Worm (Caenorhabditis elegans): ENCODE data around the gene kgb-1.

- no peak for TF ChIP-seq ama-1 (optimal IDR thresholded peaks at IDR 0.05)
- no peak for TF ChIP-seq zag-1 (tag; optimal IDR thresholded peaks at IDR 0.05)
- no peak for TF ChIP-seq snpc-4 (tag; optimal IDR thresholded peaks at IDR 0.05)
- no peak for TF ChIP-seq blmp-1 (tag; optimal IDR thresholded peaks at IDR 0.05)
- TF ChIP-seq ztf-11 (tag; optimal IDR thresholded peaks at IDR 0.05), result no peak
- TF ChIP-seq ces-1 (GFP tag; optimal IDR thresholded peaks at IDR 0.05), result no peak
- TF ChIP-seq unc-62 (GFP tag; optimal IDR thresholded peaks at IDR 0.05), result no peak
- TF ChIP-seq nhr-237 (tag; optimal IDR thresholded peaks at IDR 0.05), result no peak
- TF ChIP-seq C16A3.4 (tag; optimal IDR thresholded peaks at IDR 0.05), result no peak
- no peak for TF ChIP-seq lin-39 (tag; optimal IDR thresholded peaks at IDR 0.05)
- no peak for TF ChIP-seq jun-1 (tag; optimal IDR thresholded peaks at IDR 0.05)
- no peak for TF ChIP-seq mep-1 (tag; optimal IDR thresholded peaks at IDR 0.05)
- no peak for TF ChIP-seq nhr-12 (tag; optimal IDR thresholded peaks at IDR 0.05)
These were observed 33.9 kb downstream of the kgb-1 start, which contains the start of gene fln-1 for ce11 chrIV:375915-376314.
